Worm (Caenorhabditis elegans): ENCODE data around the gene Y55F3AR.2.

The Y55F3AR.2 gene

ce11 chrIV:1121511-1121910 lies 27.2 kb downstream of the Y55F3AR.2 start:
- no peak for TF ChIP-seq T22C8.4 (GFP tag; IDR thresholded peaks at IDR 0.05)
- TF ChIP-seq flt-1 (GFP tag; IDR thresholded peaks at IDR 0.05) = no peak

ce11 chrIV:1123357-1123756 lies 29.0 kb downstream of the Y55F3AR.2 start:
- no peak for TF ChIP-seq ztf-23 (GFP tag; IDR thresholded peaks at IDR 0.05)
- TF ChIP-seq T22C8.4 (GFP tag; IDR thresholded peaks at IDR 0.05) = no peak
- TF ChIP-seq flt-1 (GFP tag; IDR thresholded peaks at IDR 0.05) = no peak
- TF ChIP-seq klf-2 (GFP tag; conservative IDR thresholded peaks at IDR 0.05) = no peak
- no peak for TF ChIP-seq ztf-29 (GFP tag; IDR thresholded peaks at IDR 0.05)
- no peak for TF ChIP-seq tab-1 (GFP tag; IDR thresholded peaks at IDR 0.05)
- TF ChIP-seq ref-1 (GFP tag; conservative IDR thresholded peaks at IDR 0.05) = no peak
- TF ChIP-seq med-1 (GFP tag; optimal IDR thresholded peaks at IDR 0.05; ENCODE audit: insufficient read depth) = no peak
- no peak for TF ChIP-seq cog-1 (tag; optimal IDR thresholded peaks at IDR 0.05)

DNA sequence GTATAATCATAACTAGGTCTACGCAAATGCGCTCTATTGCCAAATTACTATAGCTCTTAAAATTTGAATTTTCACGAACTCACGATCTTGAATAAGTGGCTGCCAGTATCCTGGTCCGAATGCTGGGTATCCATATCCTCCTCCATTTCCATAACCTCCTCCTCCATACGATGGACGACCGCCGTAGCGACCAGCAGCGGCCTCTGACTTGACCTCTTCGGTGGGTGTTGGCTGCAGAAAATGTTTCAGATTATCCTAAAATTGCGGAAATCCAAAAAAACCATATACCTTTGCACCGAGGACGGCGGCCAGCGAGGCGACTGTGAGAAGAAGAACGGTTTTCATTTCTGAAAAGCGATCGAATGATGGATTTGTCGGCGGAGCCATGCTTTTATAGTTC lies 30.4 kb downstream of the Y55F3AR.2 start, which contains the start of gene perm-4:
Gene perm-4 (minus strand): TSS at position 367 of the 400 bp plus-strand sequence.
- TF ChIP-seq med-1 (GFP tag; optimal IDR thresholded peaks at IDR 0.05; ENCODE audit: insufficient read depth) (no peak), ref-1 (GFP tag; conservative IDR thresholded peaks at IDR 0.05) (no peak), T22C8.4 (GFP tag; IDR thresholded peaks at IDR 0.05) (no peak), klf-2 (GFP tag; conservative IDR thresholded peaks at IDR 0.05) (no peak), flt-1 (GFP tag; IDR thresholded peaks at IDR 0.05) (no peak), ztf-29 (GFP tag; IDR thresholded peaks at IDR 0.05) (no peak), cog-1 (tag; optimal IDR thresholded peaks at IDR 0.05) (no peak), tab-1 (GFP tag; IDR thresholded peaks at IDR 0.05) (no peak), ztf-23 (GFP tag; IDR thresholded peaks at IDR 0.05) (no peak)

DNA sequence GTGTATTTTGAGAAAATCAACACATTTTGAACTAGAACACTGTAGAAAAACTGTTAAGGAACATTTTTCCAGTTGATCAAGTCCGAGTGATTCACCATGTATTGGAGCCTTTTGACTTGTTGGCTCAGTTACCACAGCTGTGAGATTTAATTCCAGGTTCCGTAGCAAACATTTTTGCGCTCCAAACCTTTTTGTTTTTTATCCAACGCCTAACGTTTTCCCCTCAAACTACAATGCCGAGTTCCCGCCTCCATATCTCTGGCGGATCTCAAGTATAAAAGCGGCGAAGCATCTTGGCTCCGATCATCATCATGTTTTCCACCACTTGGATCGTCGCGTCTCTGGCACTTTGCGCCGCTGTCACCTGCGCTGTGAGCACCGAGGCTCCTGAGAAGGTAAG lies 32.1 kb downstream of the Y55F3AR.2 start, which contains the start of gene perm-2:
Gene perm-2 (plus strand): TSS at position 301 of the 400 bp plus-strand sequence.
- TF ChIP-seq flt-1 (GFP tag; IDR thresholded peaks at IDR 0.05) (no peak), klf-2 (GFP tag; conservative IDR thresholded peaks at IDR 0.05) (no peak), tab-1 (GFP tag; IDR thresholded peaks at IDR 0.05) (no peak), cog-1 (tag; optimal IDR thresholded peaks at IDR 0.05) (no peak), ref-1 (GFP tag; conservative IDR thresholded peaks at IDR 0.05) (no peak), ztf-23 (GFP tag; IDR thresholded peaks at IDR 0.05) (no peak), T22C8.4 (GFP tag; IDR thresholded peaks at IDR 0.05) (no peak), med-1 (GFP tag; optimal IDR thresholded peaks at IDR 0.05; ENCODE audit: insufficient read depth) (no peak), ztf-29 (GFP tag; IDR thresholded peaks at IDR 0.05) (no peak)

ce11 chrIV:1127852-1128251 lies 33.5 kb downstream of the Y55F3AR.2 start:
- TF ChIP-seq klf-2 (GFP tag; conservative IDR thresholded peaks at IDR 0.05) (no peak), ztf-29 (GFP tag; IDR thresholded peaks at IDR 0.05) (no peak), cog-1 (tag; optimal IDR thresholded peaks at IDR 0.05) (no peak), tab-1 (GFP tag; IDR thresholded peaks at IDR 0.05) (no peak), flt-1 (GFP tag; IDR thresholded peaks at IDR 0.05) (no peak), ztf-23 (GFP tag; IDR thresholded peaks at IDR 0.05) (no peak), ref-1 (GFP tag; conservative IDR thresholded peaks at IDR 0.05) (no peak)

- no peak for TF ChIP-seq ref-1 (GFP tag; conservative IDR thresholded peaks at IDR 0.05)
Observed at ce11 chrIV:1136658-1137057, 42.3 kb downstream of the Y55F3AR.2 start, which contains the start of gene C44B12.6. Gene C44B12.6 (minus strand): TSS chrIV:1136758.
